Worm (Caenorhabditis elegans): ENCODE results near the gene fbxa-66.
"Not testable (repeated sequence)": the region's sequence is repeated elsewhere in the genome, so short reads cannot be mapped to it uniquely, and the experiment has no call there.

The fbxa-66 gene

DNA sequence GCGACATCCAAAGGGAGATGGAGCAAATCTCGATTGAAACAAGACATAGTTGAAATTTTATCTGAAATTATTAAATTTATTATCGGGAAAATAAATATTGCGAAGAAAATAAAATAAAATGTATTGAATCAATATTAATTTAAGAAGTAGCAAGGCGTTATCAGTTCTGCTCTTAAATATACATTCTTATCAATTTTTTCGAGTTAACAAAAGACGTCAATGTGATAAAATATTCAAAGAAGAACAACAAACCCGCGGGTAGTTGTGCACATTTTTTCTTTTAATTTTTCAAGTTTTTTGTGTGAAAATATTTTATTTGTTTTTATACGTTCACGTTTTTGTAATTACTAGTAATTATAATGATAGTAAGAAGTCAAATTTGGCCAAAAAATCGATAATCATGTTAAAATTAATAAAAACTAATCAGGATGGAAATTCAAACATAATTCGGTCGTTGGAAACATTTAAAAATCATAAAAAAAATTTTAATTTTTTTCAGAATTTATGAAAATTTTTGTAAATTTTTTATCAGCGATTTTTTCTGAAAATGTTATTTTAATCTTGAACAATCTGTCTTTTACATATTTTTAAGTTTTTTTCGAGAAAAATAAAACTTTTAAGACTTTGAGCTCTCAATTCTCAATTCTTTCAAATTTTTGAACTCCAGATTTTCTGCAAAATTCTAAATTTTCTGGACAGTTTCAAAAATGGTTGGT, 47.7 kb downstream of the fbxa-66 start, which contains the start of gene fbxa-9:
fbxa-9 (plus strand) TSS at position 666 of the 716 bp plus-strand sequence.
- TF ChIP-seq Y95B8A.8 (GFP tag; IDR thresholded peaks at IDR 0.05) (no peak), rcor-1 (GFP tag; IDR thresholded peaks at IDR 0.05) (no peak), F39B2.1 (GFP tag; IDR thresholded peaks at IDR 0.05) (no peak), hrde-1 (tag; optimal IDR thresholded peaks at IDR 0.05; ENCODE audit: borderline replicate concordance) (no peak), cebp-2 (GFP tag; IDR thresholded peaks at IDR 0.05) (no peak), K11D2.4 (GFP tag; IDR thresholded peaks at IDR 0.05) (no peak), chd-7 (tag; optimal IDR thresholded peaks at IDR 0.05) (no peak), B0035.1 (tag; optimal IDR thresholded peaks at IDR 0.05) (no peak), tlf-1 (GFP tag; optimal IDR thresholded peaks at IDR 0.05) (no peak), attf-6 (GFP tag; IDR thresholded peaks at IDR 0.05) (no peak), Y67H2A.10 (GFP tag; conservative IDR thresholded peaks at IDR 0.05) (no peak), egrh-3 (GFP tag; IDR thresholded peaks at IDR 0.05) (no peak), hsf-1 (GFP tag; IDR thresholded peaks at IDR 0.05) (no peak), lin-35 (GFP tag; optimal IDR thresholded peaks at IDR 0.05) (no peak), F37B4.10 (GFP tag; IDR thresholded peaks at IDR 0.05) (no peak), lir-1 (GFP tag; conservative IDR thresholded peaks at IDR 0.05) (no peak), nhr-179 (tag; optimal IDR thresholded peaks at IDR 0.05) (no peak), mes-4 (tag; optimal IDR thresholded peaks at IDR 0.05) (no peak)

DNA sequence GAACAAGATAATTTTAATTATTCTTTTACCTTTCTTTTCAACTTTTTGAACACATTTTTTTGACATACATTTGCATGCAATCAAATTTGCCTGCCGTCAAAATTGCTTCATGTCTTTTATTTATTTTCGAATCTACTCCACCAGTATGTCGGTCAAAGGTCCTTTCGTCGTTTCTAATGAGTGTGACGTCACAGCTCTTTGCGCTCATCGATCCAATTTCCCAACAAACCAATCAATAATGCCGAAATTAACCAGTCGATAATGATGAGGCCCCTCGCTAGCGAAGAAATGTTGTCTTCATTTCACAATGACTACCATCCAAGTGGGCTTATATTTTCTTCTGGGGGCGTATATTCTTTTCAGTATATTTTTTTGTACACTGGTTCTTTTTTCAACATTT, 50.9 kb downstream of the fbxa-66 start, which contains the start of gene Y54F10BM.6:
Y54F10BM.6 (plus strand) TSS at position 301 of the 400 bp plus-strand sequence.
- TF ChIP-seq sptf-2 (GFP tag; optimal IDR thresholded peaks at IDR 0.05) (no peak), sea-2 (GFP tag; IDR thresholded peaks at IDR 0.05) (no peak), C17E4.6 (GFP tag; IDR thresholded peaks at IDR 0.05) (no peak), mxl-1 (tag; optimal IDR thresholded peaks at IDR 0.05) (no peak), lin-35 (GFP tag; optimal IDR thresholded peaks at IDR 0.05) (no peak), mcd-1 (GFP tag; IDR thresholded peaks at IDR 0.05) (no peak), ztf-3 (GFP tag; optimal IDR thresholded peaks at IDR 0.05) (no peak), Y95B8A.8 (GFP tag; IDR thresholded peaks at IDR 0.05) (no peak), T26A5.8 (tag; optimal IDR thresholded peaks at IDR 0.05) (no peak), madf-3 (GFP tag; IDR thresholded peaks at IDR 0.05) (no peak), F23B12.7 (tag; optimal IDR thresholded peaks at IDR 0.05; ENCODE audit: insufficient read depth) (no peak), F39B2.1 (GFP tag; IDR thresholded peaks at IDR 0.05) (no peak), F57C9.4 (tag; optimal IDR thresholded peaks at IDR 0.05) (no peak), nhr-179 (tag; optimal IDR thresholded peaks at IDR 0.05) (no peak), K11D2.4 (GFP tag; IDR thresholded peaks at IDR 0.05) (no peak), ztf-18 (tag; optimal IDR thresholded peaks at IDR 0.05) (no peak), lir-1 (GFP tag; conservative IDR thresholded peaks at IDR 0.05) (no peak), attf-5 (GFP tag; optimal IDR thresholded peaks at IDR 0.05) (no peak), ceh-100 (GFP tag; IDR thresholded peaks at IDR 0.05) (no peak), ceh-58 (GFP tag; IDR thresholded peaks at IDR 0.05) (no peak)

DNA sequence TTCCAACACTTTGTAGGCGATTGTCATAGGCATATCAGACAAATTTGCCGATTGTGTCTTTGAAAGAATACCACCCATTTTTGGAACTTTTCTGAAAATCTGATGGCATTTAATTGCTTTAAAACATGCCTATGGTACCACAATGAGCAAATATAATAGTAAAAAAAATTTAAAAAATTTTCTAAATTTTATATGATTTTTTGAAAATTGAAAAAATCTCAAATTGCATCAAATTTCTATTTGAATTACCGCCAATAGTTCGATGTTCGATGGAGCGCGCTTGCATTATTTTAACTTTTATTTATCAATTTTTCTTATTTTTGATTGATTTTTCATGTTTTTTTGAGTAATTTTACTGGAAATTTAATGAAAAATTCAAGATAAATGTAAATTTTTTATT, 52.5 kb downstream of the fbxa-66 start, which contains the start of gene fbxa-42:
fbxa-42 (minus strand) TSS at position 101 of the 400 bp plus-strand sequence.
- not testable (repeated sequence) for TF ChIP-seq ceh-58 (GFP tag; IDR thresholded peaks at IDR 0.05); dpl-1 (GFP tag; optimal IDR thresholded peaks at IDR 0.05); Y95B8A.8 (GFP tag; IDR thresholded peaks at IDR 0.05)
